Worm (Caenorhabditis elegans) whole organism, midembryonic: Measurements from ENCODE around the gene rps-13.

Source experiments
- T22C8.4 ChIP-seq: fragments of 200-800 bp; sonication (Bioruptor generic); IDR thresholded peaks from 2 replicates; pipeline ENCODE4 v1.3.6; 2022; ENCODE audit warnings: missing genetic modification characterization, missing compliant biosample characterization
- ref-1 ChIP-seq: fragments of 200-800 bp; sonication (Bioruptor generic); conservative IDR thresholded peaks from 2 replicates; pipeline ENCODE4 v1.3.6; 2022; ENCODE audit warnings: missing genetic modification reagents, missing genetic modification characterization, missing compliant biosample characterization

DNA sequence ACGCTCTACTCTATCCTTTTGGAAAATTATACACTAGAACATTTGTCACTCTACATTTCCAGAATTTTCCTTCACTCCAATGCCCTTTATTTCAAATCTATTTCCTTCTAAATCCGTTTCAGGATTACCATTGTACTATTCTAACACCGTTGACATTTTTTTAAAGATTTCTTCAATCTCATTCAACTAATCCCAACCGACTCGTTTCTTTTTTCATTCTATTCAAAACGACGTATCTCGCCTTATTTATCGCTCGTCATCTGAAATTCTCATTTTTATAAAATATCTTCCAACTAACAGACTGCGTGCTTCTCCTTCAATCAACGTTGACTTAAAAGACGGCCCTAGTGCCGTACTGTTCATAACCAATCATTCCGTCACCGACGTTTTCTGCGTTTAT lies 21.7 kb downstream of the rps-13 start, which contains the start of gene akap-1:
- TF ChIP-seq T22C8.4 (GFP tag; lab: Robert Waterston, UW) = no peak
- no peak for TF ChIP-seq ref-1 (GFP tag; lab: Robert Waterston, UW)
